Fruit fly (Drosophila melanogaster): ENCODE data around the gene eyg.

- TF ChIP-seq CG6654 (GFP tag; optimal IDR thresholded peaks at IDR 0.05) (no peak), bsh (GFP tag; optimal IDR thresholded peaks at IDR 0.05) (no peak), Dip3 (GFP tag; optimal IDR thresholded peaks at IDR 0.05) (no peak), CG6813 (GFP tag; optimal IDR thresholded peaks at IDR 0.05) (no peak), CG31441 (GFP tag; IDR thresholded peaks at IDR 0.05) (no peak), pros (GFP tag; optimal IDR thresholded peaks at IDR 0.05) (no peak), CG6254 (GFP tag; optimal IDR thresholded peaks at IDR 0.05) (no peak), CG16813 (GFP tag; IDR thresholded peaks at IDR 0.05; ENCODE audit: partially characterized antibody) (no peak), CG10654 (GFP tag; optimal IDR thresholded peaks at IDR 0.05) (no peak), Ets65A (GFP tag) (no peak), CG3847 (GFP tag; IDR thresholded peaks at IDR 0.05) (no peak)
These were observed 2.6 kb downstream of the eyg start for dm6 chr3L:12465229-12465628.
